Fruit fly (Drosophila melanogaster): ENCODE results near the gene tj.

The tj gene

DNA sequence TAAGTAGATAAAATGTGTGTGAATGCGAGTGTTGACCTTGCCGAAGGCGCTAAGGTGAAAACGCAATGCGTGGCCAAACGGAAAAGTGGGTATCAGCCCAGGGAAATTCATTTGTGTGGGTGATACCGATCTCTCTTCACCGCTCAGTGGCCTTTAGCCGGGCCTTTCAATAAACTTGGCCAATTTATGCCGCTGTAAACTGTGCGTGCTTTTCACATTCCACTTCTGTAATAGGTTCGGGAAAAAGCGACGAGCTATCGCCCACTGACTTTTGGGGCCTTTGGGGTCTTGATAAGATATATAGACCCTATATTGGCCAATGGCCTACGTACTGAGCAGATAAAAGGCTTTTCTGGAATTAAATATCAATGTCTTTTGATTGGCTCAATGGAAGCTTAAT, 42.5 kb upstream of the tj start:
- TF ChIP-seq EcR (GFP tag; optimal IDR thresholded peaks at IDR 0.05) (no peak), CG17806 (tag; optimal IDR thresholded peaks at IDR 0.05) (no peak), CG12605 (GFP tag; IDR thresholded peaks at IDR 0.05) (no peak), CG9948 (tag; optimal IDR thresholded peaks at IDR 0.05) (no peak), CG4496 (GFP tag; IDR thresholded peaks at IDR 0.05) (no peak), Snoo (tag; optimal IDR thresholded peaks at IDR 0.05) (no peak), CG34367 (tag; optimal IDR thresholded peaks at IDR 0.05) (no peak), CG13204 (GFP tag; optimal IDR thresholded peaks at IDR 0.05) (no peak), CG8301 (tag; optimal IDR thresholded peaks at IDR 0.05) (no peak), fd96Ca (GFP tag; IDR thresholded peaks at IDR 0.05) (no peak)

- no peak for TF ChIP-seq CG13204 (GFP tag; optimal IDR thresholded peaks at IDR 0.05)
- TF ChIP-seq CG34367 (tag; optimal IDR thresholded peaks at IDR 0.05), result no peak
- TF ChIP-seq Pif1A (GFP tag; optimal IDR thresholded peaks at IDR 0.05), result no peak
- no peak for TF ChIP-seq CG10348 (GFP tag; IDR thresholded peaks at IDR 0.05)
- no peak for TF ChIP-seq Ets98B (GFP tag; IDR thresholded peaks at IDR 0.05)
- TF ChIP-seq CG17806 (tag; optimal IDR thresholded peaks at IDR 0.05), result no peak
- TF ChIP-seq Snoo (tag; optimal IDR thresholded peaks at IDR 0.05), result no peak
- no peak for TF ChIP-seq EcR (GFP tag; optimal IDR thresholded peaks at IDR 0.05)
- no peak for TF ChIP-seq rn (GFP tag; IDR thresholded peaks at IDR 0.05)
- TF ChIP-seq CG8159 (tag; optimal IDR thresholded peaks at IDR 0.05), result no peak
- no peak for TF ChIP-seq gl (tag; optimal IDR thresholded peaks at IDR 0.05)
- TF ChIP-seq CG9948 (tag; optimal IDR thresholded peaks at IDR 0.05), result no peak
- TF ChIP-seq CG15710 (tag; optimal IDR thresholded peaks at IDR 0.05), result no peak
- no peak for TF ChIP-seq fd96Ca (GFP tag; IDR thresholded peaks at IDR 0.05)
- TF ChIP-seq CG12605 (GFP tag; IDR thresholded peaks at IDR 0.05), result no peak
- TF ChIP-seq D1 (tag; optimal IDR thresholded peaks at IDR 0.05), result no peak
These were observed 41.4 kb upstream of the tj start for dm6 chr2L:19422642-19423041.

dm6 chr2L:19423467-19424122, 40.5 kb upstream of the tj start, which contains the start of the genes Alp12 and CG13085:
Alp12 (plus strand) TSS chr2L:19424050.
CG13085 (plus strand) TSS chr2L:19424050.
- TF ChIP-seq CG13204 (GFP tag; optimal IDR thresholded peaks at IDR 0.05), result peak; percentile 74
- TF ChIP-seq Pif1B (GFP tag; optimal IDR thresholded peaks at IDR 0.05), result peak; percentile 95
- peak; percentile 97 for TF ChIP-seq CG9948 (tag; optimal IDR thresholded peaks at IDR 0.05)
- TF ChIP-seq fd96Ca (GFP tag; IDR thresholded peaks at IDR 0.05), result peak; percentile 79
- peak; percentile 95 for TF ChIP-seq CG8159 (tag; optimal IDR thresholded peaks at IDR 0.05)
- TF ChIP-seq CG10348 (GFP tag; IDR thresholded peaks at IDR 0.05), result peak; percentile 92
- TF ChIP-seq CG32121 (GFP tag; IDR thresholded peaks at IDR 0.05), result peak; percentile 97
- peak; percentile 91 for TF ChIP-seq rn (GFP tag; IDR thresholded peaks at IDR 0.05)
- peak; percentile 18 for TF ChIP-seq EcR (GFP tag; optimal IDR thresholded peaks at IDR 0.05)
- TF ChIP-seq CG12605 (GFP tag; IDR thresholded peaks at IDR 0.05), result peak; percentile 87
- TF ChIP-seq Pif1A (GFP tag; optimal IDR thresholded peaks at IDR 0.05), result peak; percentile 96
- peak; percentile 96 for TF ChIP-seq CG4496 (GFP tag; IDR thresholded peaks at IDR 0.05)
- TF ChIP-seq CG34367 (tag; optimal IDR thresholded peaks at IDR 0.05), result peak; percentile 93
- TF ChIP-seq Ets98B (GFP tag; IDR thresholded peaks at IDR 0.05), result peak; percentile 95
- peak; percentile 93 for TF ChIP-seq CG17806 (tag; optimal IDR thresholded peaks at IDR 0.05)
- peak; percentile 75 for TF ChIP-seq gl (tag; optimal IDR thresholded peaks at IDR 0.05)
- TF ChIP-seq CG8301 (tag; optimal IDR thresholded peaks at IDR 0.05), result peak; percentile 99
- peak; percentile 93 for TF ChIP-seq Snoo (tag; optimal IDR thresholded peaks at IDR 0.05)
- peak; percentile 89 for TF ChIP-seq D1 (tag; optimal IDR thresholded peaks at IDR 0.05)
- peak; percentile 94 for TF ChIP-seq CG15710 (tag; optimal IDR thresholded peaks at IDR 0.05)
- TF ChIP-seq CG14655 (GFP tag; optimal IDR thresholded peaks at IDR 0.05), result peak; percentile 100

DNA sequence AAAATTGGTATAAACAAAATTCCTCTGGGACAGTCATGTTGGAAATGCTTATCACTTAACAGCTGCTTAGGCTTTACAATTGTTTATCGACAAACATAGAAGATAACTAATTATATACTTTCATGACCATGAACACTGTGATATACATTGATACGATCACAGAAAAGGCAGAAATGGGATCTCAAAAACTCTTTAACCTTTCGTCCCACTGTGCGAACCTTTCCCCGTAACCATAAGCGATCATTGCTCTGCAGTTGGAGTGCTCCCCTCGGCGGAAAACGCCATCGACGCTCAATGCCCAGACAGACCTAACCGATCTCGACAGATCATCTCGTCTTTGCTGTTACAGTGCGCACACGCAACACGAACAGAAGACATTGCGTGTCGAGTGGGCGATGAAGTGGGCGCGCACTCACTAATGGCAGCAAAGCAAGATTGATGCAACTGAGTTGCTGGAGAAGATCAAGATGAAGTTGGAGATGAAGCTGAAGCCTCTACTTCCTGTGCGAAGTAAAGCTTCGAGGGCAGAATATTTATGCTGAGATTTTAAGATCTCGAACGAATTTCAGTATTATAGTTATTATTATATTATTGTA, 39.7 kb upstream of the tj start:
- no peak for TF ChIP-seq CG12605 (GFP tag; IDR thresholded peaks at IDR 0.05)
- peak; percentile 19 for TF ChIP-seq CG8301 (tag; optimal IDR thresholded peaks at IDR 0.05)
- no peak for TF ChIP-seq CG9948 (tag; optimal IDR thresholded peaks at IDR 0.05)
- TF ChIP-seq Pif1B (GFP tag; optimal IDR thresholded peaks at IDR 0.05), result no peak
- TF ChIP-seq rn (GFP tag; IDR thresholded peaks at IDR 0.05), result no peak
- no peak for TF ChIP-seq CG14655 (GFP tag; optimal IDR thresholded peaks at IDR 0.05)
- TF ChIP-seq CG34367 (tag; optimal IDR thresholded peaks at IDR 0.05), result no peak
- TF ChIP-seq CG13204 (GFP tag; optimal IDR thresholded peaks at IDR 0.05), result no peak
- TF ChIP-seq CG32121 (GFP tag; IDR thresholded peaks at IDR 0.05), result no peak
- no peak for TF ChIP-seq gl (tag; optimal IDR thresholded peaks at IDR 0.05)
- TF ChIP-seq CG4496 (GFP tag; IDR thresholded peaks at IDR 0.05), result no peak
- TF ChIP-seq D1 (tag; optimal IDR thresholded peaks at IDR 0.05), result no peak
- 0 out of 3 replicates have a peak, but pooled peaks have one; percentile 57 for TF ChIP-seq fd96Ca (GFP tag; IDR thresholded peaks at IDR 0.05)
- no peak for TF ChIP-seq CG8159 (tag; optimal IDR thresholded peaks at IDR 0.05)
- no peak for TF ChIP-seq Ets98B (GFP tag; IDR thresholded peaks at IDR 0.05)
- TF ChIP-seq Pif1A (GFP tag; optimal IDR thresholded peaks at IDR 0.05), result no peak
- TF ChIP-seq EcR (GFP tag; optimal IDR thresholded peaks at IDR 0.05), result peak; percentile 41

DNA sequence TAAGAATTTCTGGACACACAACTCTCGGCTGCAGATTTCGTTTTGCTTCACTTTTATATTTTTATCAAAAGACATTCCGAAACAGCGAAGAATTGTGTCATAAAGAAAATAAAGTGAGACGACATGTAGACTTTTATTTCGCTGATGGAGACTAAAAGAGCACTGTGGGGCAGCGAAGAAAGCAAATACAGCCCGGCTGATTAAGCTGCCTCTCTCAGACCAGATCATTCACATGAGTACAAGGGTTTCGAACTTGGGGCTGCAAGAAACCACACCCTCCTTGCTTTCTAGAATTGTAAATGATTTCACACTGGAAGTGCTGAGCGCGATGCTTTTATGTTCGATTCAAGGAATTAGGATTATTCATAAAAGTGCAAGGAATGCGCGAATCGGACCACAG, 39.0 kb upstream of the tj start:
- TF ChIP-seq EcR (GFP tag; optimal IDR thresholded peaks at IDR 0.05) (peak; percentile 58), CG8301 (tag; optimal IDR thresholded peaks at IDR 0.05) (no peak), CG12605 (GFP tag; IDR thresholded peaks at IDR 0.05) (peak; percentile 38; the same call in 1 of the 2 replicates), CG15710 (tag; optimal IDR thresholded peaks at IDR 0.05) (no peak), gl (tag; optimal IDR thresholded peaks at IDR 0.05) (peak; percentile 26), CG34367 (tag; optimal IDR thresholded peaks at IDR 0.05) (no peak), rn (GFP tag; IDR thresholded peaks at IDR 0.05) (no peak), CG9948 (tag; optimal IDR thresholded peaks at IDR 0.05) (no peak)
